Worm (Caenorhabditis elegans) whole organism, L2 larva: ENCODE results near the gene C17H12.8.
"Not testable (repeated sequence)": the region's sequence is repeated elsewhere in the genome, so short reads cannot be mapped to it uniquely, and the experiment has no call there.

ENCODE experiments used
- C34F6.9 ChIP-seq: fragments of 150-350 bp; optimal IDR thresholded peaks from 2 replicates; lab custom pipeline; 2014; ENCODE audit warnings: missing biosample characterization, missing genetic modification characterization
- R02D3.7 ChIP-seq: fragments of 150-350 bp; optimal IDR thresholded peaks from 2 replicates; lab custom pipeline; 2014; ENCODE audit warnings: missing biosample characterization, missing genetic modification characterization
- Y55F3AM.14 ChIP-seq: fragments of 200-800 bp; sonication (Bioruptor generic); optimal IDR thresholded peaks from 2 replicates; lab custom pipeline; 2018; ENCODE audit warnings: mild to moderate bottlenecking, missing genetic modification characterization, missing compliant biosample characterization
- ZK546.5 ChIP-seq: sonication (generic microtip); optimal IDR thresholded peaks from 2 replicates; lab custom pipeline; 2017; ENCODE audit warnings: missing biosample characterization, missing genetic modification characterization
- alr-1 ChIP-seq: fragments of 150-350 bp; optimal IDR thresholded peaks from 2 replicates; lab custom pipeline; 2014; ENCODE audit warnings: missing biosample characterization, missing genetic modification characterization
- aly-2 ChIP-seq: fragments of 150-350 bp; optimal IDR thresholded peaks from 2 replicates; lab custom pipeline; 2014; ENCODE audit warnings: missing biosample characterization, missing genetic modification characterization
- ama-1 ChIP-seq: fragments of 150-350 bp; optimal IDR thresholded peaks from 2 replicates; lab custom pipeline; 2018; ENCODE audit warnings: inconsistent platforms
- blmp-1 ChIP-seq: sonication (generic microtip); optimal IDR thresholded peaks from 2 replicates; lab custom pipeline; 2017; ENCODE audit warnings: missing genetic modification characterization, mild to moderate bottlenecking, missing compliant biosample characterization, antibody characterized with exemption, moderate library complexity; ENCODE audit not compliant: insufficient read depth
- ceh-16 ChIP-seq: fragments of 150-350 bp; optimal IDR thresholded peaks from 2 replicates; lab custom pipeline; 2014; ENCODE audit warnings: missing biosample characterization, missing genetic modification characterization
- ceh-82 ChIP-seq: fragments of 150-350 bp; optimal IDR thresholded peaks from 2 replicates; lab custom pipeline; 2014; ENCODE audit warnings: missing biosample characterization, missing genetic modification characterization
- crh-2 ChIP-seq: sonication (generic microtip); optimal IDR thresholded peaks from 2 replicates; lab custom pipeline; 2017; ENCODE audit warnings: missing biosample characterization, missing genetic modification characterization
- egl-27 ChIP-seq: sonication (generic microtip); optimal IDR thresholded peaks from 3 replicates; lab custom pipeline; 2017; ENCODE audit warnings: missing biosample characterization, missing genetic modification reagents, missing genetic modification characterization
- elt-1 ChIP-seq: fragments of 150-350 bp; optimal IDR thresholded peaks from 2 replicates; lab custom pipeline; 2014; ENCODE audit warnings: missing biosample characterization, missing genetic modification characterization
- elt-3 ChIP-seq: sonication (generic microtip); optimal IDR thresholded peaks from 2 replicates; lab custom pipeline; 2017; ENCODE audit warnings: missing biosample characterization, missing genetic modification characterization
- fos-1 ChIP-seq: fragments of 150-350 bp; optimal IDR thresholded peaks from 2 replicates; lab custom pipeline; 2014; ENCODE audit warnings: missing biosample characterization, missing genetic modification characterization
- lin-13 ChIP-seq: fragments of 150-350 bp; optimal IDR thresholded peaks from 2 replicates; lab custom pipeline; 2014; ENCODE audit warnings: missing biosample characterization, missing genetic modification reagents, missing genetic modification characterization
- lin-39 ChIP-seq: fragments of 150-350 bp; optimal IDR thresholded peaks from 2 replicates; lab custom pipeline; 2014; ENCODE audit warnings: missing biosample characterization, missing genetic modification reagents, missing genetic modification characterization
- mdl-1 ChIP-seq, 2 experiments: fragments of 150-350 bp in 1 of 2; sonication (generic microtip) in 1 of 2; optimal IDR thresholded peaks; 2 replicates each; lab custom pipeline; 2017; ENCODE audit warnings: missing biosample characterization in 2 of 2, missing genetic modification characterization in 2 of 2
- nhr-12 ChIP-seq: fragments of 150-350 bp; optimal IDR thresholded peaks from 2 replicates; lab custom pipeline; 2014; ENCODE audit warnings: missing biosample characterization, missing genetic modification characterization
- nhr-23 ChIP-seq: fragments of 150-350 bp; optimal IDR thresholded peaks from 2 replicates; lab custom pipeline; 2014; ENCODE audit warnings: missing biosample characterization, missing genetic modification reagents, missing genetic modification characterization
- nhr-25 ChIP-seq: fragments of 150-350 bp; sonication (generic microtip); optimal IDR thresholded peaks from 3 replicates; lab custom pipeline; 2014; ENCODE audit warnings: missing biosample characterization, missing genetic modification characterization
- nhr-6 ChIP-seq: fragments of 150-350 bp; optimal IDR thresholded peaks from 2 replicates; lab custom pipeline; 2014; ENCODE audit warnings: missing biosample characterization, missing genetic modification characterization
- nhr-77 ChIP-seq: fragments of 150-350 bp; optimal IDR thresholded peaks from 2 replicates; lab custom pipeline; 2014; ENCODE audit warnings: missing biosample characterization, missing genetic modification characterization
- peb-1 ChIP-seq: fragments of 150-350 bp; optimal IDR thresholded peaks from 2 replicates; lab custom pipeline; 2014; ENCODE audit warnings: missing biosample characterization, missing genetic modification characterization
- sem-4 ChIP-seq: fragments of 150-350 bp; optimal IDR thresholded peaks from 2 replicates; lab custom pipeline; 2014; ENCODE audit warnings: missing biosample characterization, missing genetic modification reagents, missing genetic modification characterization
- skn-1 ChIP-seq: sonication (generic microtip); optimal IDR thresholded peaks from 2 replicates; lab custom pipeline; 2017; ENCODE audit warnings: missing biosample characterization, missing genetic modification characterization
- sma-9 ChIP-seq, 2 experiments: fragments of 150-350 bp in 1 of 2; sonication (generic microtip) in 1 of 2; optimal IDR thresholded peaks; 2 replicates each; lab custom pipeline; 2014 to 2016; ENCODE audit warnings: missing genetic modification characterization in 2 of 2, mild to moderate bottlenecking in 1 of 2, missing biosample characterization in 1 of 2, missing compliant biosample characterization in 1 of 2, missing genetic modification reagents in 1 of 2, moderate library complexity in 1 of 2
- snpc-4 ChIP-seq: fragments of 150-350 bp; optimal IDR thresholded peaks from 2 replicates; lab custom pipeline; 2014; ENCODE audit warnings: missing biosample characterization, missing genetic modification characterization
- unc-39 ChIP-seq: fragments of 150-350 bp; optimal IDR thresholded peaks from 2 replicates; lab custom pipeline; 2014; ENCODE audit warnings: missing biosample characterization, missing genetic modification characterization
- unc-55 ChIP-seq: fragments of 150-350 bp; sonication (generic microtip); optimal IDR thresholded peaks from 3 replicates; lab custom pipeline; 2014; ENCODE audit warnings: missing biosample characterization, missing genetic modification reagents, missing genetic modification characterization
- ztf-11 ChIP-seq: sonication (generic microtip); optimal IDR thresholded peaks from 2 replicates; lab custom pipeline; 2017; ENCODE audit warnings: missing biosample characterization, missing genetic modification characterization
- ztf-4 ChIP-seq: fragments of 150-350 bp; optimal IDR thresholded peaks from 2 replicates; lab custom pipeline; 2014; ENCODE audit warnings: missing biosample characterization, missing genetic modification characterization

The C17H12.8 gene

ce11 chrIV:6811808-6812207, 6.7 kb upstream of the C17H12.8 start, which contains the start of gene ceh-48:
ceh-48 (plus strand) TSS chrIV:6812108.
- TF ChIP-seq egl-27 (tag; lab: Kevin White, UChicago): no peak
- TF ChIP-seq snpc-4 (tag; lab: Kevin White, UChicago): no peak
- TF ChIP-seq lin-13 (GFP tag; lab: Kevin White, UChicago): no peak
- TF ChIP-seq ztf-11 (tag; lab: Kevin White, UChicago): no peak
- no peak for TF ChIP-seq peb-1 (tag; lab: Kevin White, UChicago)
- no peak for TF ChIP-seq fos-1
- no peak for TF ChIP-seq unc-55 (GFP tag; lab: Kevin White, UChicago)
- no peak for TF ChIP-seq nhr-12 (tag; lab: Kevin White, UChicago)
- no peak for TF ChIP-seq ceh-82
- TF ChIP-seq, all 48 proteins: peak for 0

ce11 chrIV:6817554-6817953, 949 bp upstream of the C17H12.8 start, which contains the start of gene C17H12.5:
C17H12.5 (minus strand) TSS chrIV:6817654.
- no peak for TF ChIP-seq elt-3
- TF ChIP-seq unc-39 (tag; lab: Kevin White, UChicago): no peak

- TF ChIP-seq mdl-1 (tag; optimal IDR thresholded peaks at IDR 0.05; lab: Kevin White, UChicago) (no peak), ceh-82 (no peak), ZK546.5 (tag; lab: Kevin White, UChicago) (no peak)
Observed at ce11 chrIV:6821709-6822108, 3.2 kb downstream of the C17H12.8 start.

- no peak for TF ChIP-seq nhr-6 (tag; lab: Kevin White, UChicago)
- no peak for TF ChIP-seq alr-1
- no peak for TF ChIP-seq nhr-12 (tag; lab: Kevin White, UChicago)
- no peak for TF ChIP-seq nhr-77 (tag; lab: Kevin White, UChicago)
- TF ChIP-seq aly-2 (tag; lab: Kevin White, UChicago): no peak
- no peak for TF ChIP-seq R02D3.7 (tag; lab: Kevin White, UChicago)
- no peak for TF ChIP-seq sem-4 (tag; lab: Kevin White, UChicago)
- no peak for TF ChIP-seq nhr-25 (tag; lab: Kevin White, UChicago)
- TF ChIP-seq elt-1 (tag; lab: Kevin White, UChicago): no peak
- TF ChIP-seq unc-39 (tag; lab: Kevin White, UChicago): no peak
- no peak for TF ChIP-seq sma-9 (GFP tag; optimal IDR thresholded peaks at IDR 0.05; lab: Kevin White, UChicago)
- no peak for TF ChIP-seq sma-9 (tag; optimal IDR thresholded peaks at IDR 0.05; lab: Kevin White, UChicago)
- no peak for TF ChIP-seq Y55F3AM.14 (GFP tag; lab: Kevin White, UChicago)
- TF ChIP-seq ztf-4 (tag; lab: Kevin White, UChicago): no peak
- TF ChIP-seq egl-27 (tag; lab: Kevin White, UChicago): no peak
- TF ChIP-seq ceh-16 (tag; lab: Kevin White, UChicago): no peak
- TF ChIP-seq lin-39 (tag; lab: Kevin White, UChicago): no peak
- TF ChIP-seq C34F6.9 (tag; lab: Kevin White, UChicago): no peak
- TF ChIP-seq skn-1 (tag; lab: Kevin White, UChicago): no peak
- no peak for TF ChIP-seq blmp-1 (tag; lab: Kevin White, UChicago)
- no peak for TF ChIP-seq nhr-23 (tag; lab: Kevin White, UChicago)
Observed at ce11 chrIV:6822406-6822805, 3.9 kb downstream of the C17H12.8 start, which contains the start of gene C17H12.6. C17H12.6 (minus strand) TSS chrIV:6822506.

- TF ChIP-seq skn-1 (tag; lab: Kevin White, UChicago) (peak; percentile 85), fos-1 (peak; percentile 49), ama-1 (lab: Kevin White, UChicago) (no peak)
- TF ChIP-seq, all 48 proteins: peak for 2
Observed at ce11 chrIV:6824622-6825021, 6.1 kb downstream of the C17H12.8 start, which contains the start of gene H20E11.3. H20E11.3 (plus strand) TSS chrIV:6824816.

- not testable (repeated sequence) for TF ChIP-seq blmp-1, egl-27, crh-2 (tag; lab: Kevin White, UChicago)
Observed at ce11 chrIV:6827477-6827876, 9.0 kb downstream of the C17H12.8 start, which contains the start of gene H20E11.2. H20E11.2 (plus strand) TSS chrIV:6827777.
